Fruit fly (Drosophila melanogaster) whole organism: ENCODE results near the gene Sfp38D.

Experiments used
- CG8478 ChIP-seq: fragments of >200 bp; optimal IDR thresholded peaks from 2 replicates; lab custom pipeline; 2018; ENCODE audit warnings: inconsistent platforms
- Dll ChIP-seq: fragments of >200 bp; optimal IDR thresholded peaks from 2 replicates; lab custom pipeline; 2017
- EcR ChIP-seq, 2 experiments: fragments of >200 bp; optimal IDR thresholded peaks; 2 replicates each; lab custom pipeline; 2017; ENCODE audit warnings: missing biosample characterization in 2 of 2, missing genetic modification characterization in 2 of 2, missing genetic modification reagents in 2 of 2
- pan ChIP-seq: fragments of >200 bp; optimal IDR thresholded peaks from 2 replicates; lab custom pipeline; 2017
- psq ChIP-seq: fragments of >200 bp; optimal IDR thresholded peaks from 2 replicates; lab custom pipeline; 2017
- usp ChIP-seq: fragments of >200 bp; optimal IDR thresholded peaks from 2 replicates; lab custom pipeline; 2017; ENCODE audit warnings: missing biosample characterization, missing genetic modification characterization, mixed read lengths

DNA sequence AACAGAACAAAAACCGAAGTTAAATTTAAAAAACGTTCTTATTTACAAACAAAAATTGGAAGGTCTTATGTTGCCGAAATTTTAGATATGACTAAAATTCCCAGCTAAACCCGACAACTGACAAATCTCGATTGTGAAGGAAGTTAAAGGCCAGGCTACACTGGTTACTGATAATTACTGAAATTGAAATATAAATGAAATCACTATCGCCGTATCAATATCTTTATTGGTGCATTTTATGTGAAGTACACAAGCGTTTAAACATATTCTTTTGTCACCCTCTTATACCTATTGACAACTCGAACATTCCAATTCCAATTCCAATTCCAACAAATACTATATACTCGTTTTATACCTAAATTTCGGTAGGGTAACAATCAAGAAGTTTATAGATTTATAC, 2.4 kb downstream of the Sfp38D start, which contains the start of gene CG17470:
- TF ChIP-seq usp (GFP tag; lab: Kevin White, UChicago) (no peak), EcR (GFP tag; optimal IDR thresholded peaks at IDR 0.05; lab: Kevin White, UChicago) (no peak), pan (lab: Kevin White, UChicago) (no peak), psq (no peak), CG8478 (lab: Kevin White, UChicago) (no peak), Dll (no peak)
